Worm (Caenorhabditis elegans) whole organism, young adult: ENCODE results near the gene idpc-2.

Experiments
- B0261.1 ChIP-seq: sonication (generic microtip); optimal IDR thresholded peaks from 2 replicates; lab custom pipeline; 2016; ENCODE audit warnings: mild to moderate bottlenecking, missing genetic modification characterization, moderate library complexity, missing compliant biosample characterization
- C06A6.2 ChIP-seq: fragments of 200-800 bp; sonication (Bioruptor generic); conservative IDR thresholded peaks from 2 replicates; pipeline ENCODE4 v1.3.6; 2022; ENCODE audit warnings: missing genetic modification characterization, missing compliant biosample characterization
- C17E4.6 ChIP-seq: fragments of 200-800 bp; sonication (Bioruptor generic); IDR thresholded peaks from 2 replicates; pipeline ENCODE4 v1.3.6; 2022; ENCODE audit warnings: missing genetic modification reagents, missing genetic modification characterization, missing compliant biosample characterization
- D2030.7 ChIP-seq: fragments of 200-800 bp; sonication (Bioruptor generic); IDR thresholded peaks from 2 replicates; pipeline ENCODE4 v1.3.6; 2022; ENCODE audit warnings: missing genetic modification reagents, missing genetic modification characterization, missing compliant biosample characterization
- F23B12.7 ChIP-seq: sonication (generic microtip); optimal IDR thresholded peaks from 2 replicates; lab custom pipeline; 2017; ENCODE audit warnings: missing genetic modification characterization, mild to moderate bottlenecking, missing compliant biosample characterization, antibody characterized with exemption, moderate library complexity; ENCODE audit not compliant: insufficient read depth
- F33H1.4 ChIP-seq: fragments of 200-800 bp; sonication (Bioruptor generic); IDR thresholded peaks from 2 replicates; pipeline ENCODE4 v1.3.6; 2022; ENCODE audit warnings: missing genetic modification reagents, missing genetic modification characterization, missing compliant biosample characterization
- F52B5.7 ChIP-seq: sonication (generic microtip); optimal IDR thresholded peaks from 2 replicates; lab custom pipeline; 2016; ENCODE audit warnings: mild to moderate bottlenecking, missing genetic modification characterization, missing compliant biosample characterization
- F57A8.1 ChIP-seq: fragments of 200-800 bp; sonication (Bioruptor generic); optimal IDR thresholded peaks from 2 replicates; lab custom pipeline; 2018; ENCODE audit warnings: mild to moderate bottlenecking, missing genetic modification characterization, moderate library complexity, missing compliant biosample characterization
- T07F8.4 ChIP-seq: sonication (generic microtip); optimal IDR thresholded peaks from 2 replicates; lab custom pipeline; 2016; ENCODE audit warnings: mild to moderate bottlenecking, missing genetic modification characterization, moderate library complexity, missing compliant biosample characterization
- Y53F4B.3 ChIP-seq: fragments of 200-800 bp; sonication (Bioruptor generic); IDR thresholded peaks from 2 replicates; pipeline ENCODE4 v1.3.6; 2022; ENCODE audit warnings: missing genetic modification reagents, missing genetic modification characterization, missing compliant biosample characterization
- Y53G8AR.9 ChIP-seq: fragments of 200-800 bp; sonication (Bioruptor generic); conservative IDR thresholded peaks from 2 replicates; pipeline ENCODE4 v1.3.6; 2022; ENCODE audit warnings: missing genetic modification reagents, missing genetic modification characterization, missing compliant biosample characterization
- Y67H2A.10 ChIP-seq: fragments of 200-800 bp; sonication (Bioruptor generic); conservative IDR thresholded peaks from 2 replicates; pipeline ENCODE4 v1.3.6; 2022; ENCODE audit warnings: missing genetic modification reagents, missing genetic modification characterization, missing compliant biosample characterization
- ZK185.1 ChIP-seq: sonication (generic microtip); optimal IDR thresholded peaks from 2 replicates; lab custom pipeline; 2016; ENCODE audit warnings: mild to moderate bottlenecking, missing genetic modification characterization, missing compliant biosample characterization; ENCODE audit not compliant: poor library complexity, severe bottlenecking
- ama-1 ChIP-seq, 3 experiments: fragments of 150-350 bp in 1 of 3; sonication (generic microtip) in 2 of 3; optimal IDR thresholded peaks; 2 replicates each; lab custom pipeline; 2014 to 2018; ENCODE audit warnings: missing biosample characterization in 2 of 3, missing genetic modification characterization in 2 of 3, missing genetic modification reagents in 2 of 3
- aptf-2 ChIP-seq: fragments of 200-800 bp; sonication (Bioruptor generic); conservative IDR thresholded peaks from 2 replicates; pipeline ENCODE4 v1.3.6; 2022; ENCODE audit warnings: missing genetic modification reagents, missing genetic modification characterization, missing compliant biosample characterization
- athp-1 ChIP-seq: sonication (generic microtip); optimal IDR thresholded peaks from 2 replicates; lab custom pipeline; 2017; ENCODE audit warnings: mild to moderate bottlenecking, missing genetic modification characterization, missing compliant biosample characterization
- attf-5 ChIP-seq: fragments of 200-800 bp; sonication (Bioruptor generic); optimal IDR thresholded peaks from 2 replicates; lab custom pipeline; 2018; ENCODE audit warnings: mild to moderate bottlenecking, missing genetic modification characterization, missing compliant biosample characterization
- attf-6 ChIP-seq: fragments of 200-800 bp; sonication (Bioruptor generic); IDR thresholded peaks from 2 replicates; pipeline ENCODE4 v1.3.6; 2022; ENCODE audit warnings: missing genetic modification reagents, missing genetic modification characterization, missing compliant biosample characterization
- bed-1 ChIP-seq: fragments of 200-800 bp; sonication (Bioruptor generic); IDR thresholded peaks from 2 replicates; pipeline ENCODE4 v1.3.6; 2022; ENCODE audit warnings: missing genetic modification reagents, missing genetic modification characterization, missing compliant biosample characterization
- bed-2 ChIP-seq: fragments of 200-800 bp; sonication (Bioruptor generic); IDR thresholded peaks from 2 replicates; pipeline ENCODE4 v1.3.6; 2022; ENCODE audit warnings: missing genetic modification reagents, missing genetic modification characterization, missing compliant biosample characterization
- ceh-27 ChIP-seq: fragments of 200-800 bp; sonication (Bioruptor generic); optimal IDR thresholded peaks from 2 replicates; lab custom pipeline; 2018; ENCODE audit warnings: mild to moderate bottlenecking, missing genetic modification characterization, moderate library complexity, missing compliant biosample characterization
- ceh-40 ChIP-seq: fragments of 200-800 bp; sonication (Bioruptor generic); IDR thresholded peaks from 2 replicates; pipeline ENCODE4 v1.3.6; 2022; ENCODE audit warnings: missing genetic modification characterization, missing compliant biosample characterization
- ceh-79 ChIP-seq: sonication (generic microtip); optimal IDR thresholded peaks from 2 replicates; lab custom pipeline; 2017; ENCODE audit warnings: mild to moderate bottlenecking, missing genetic modification characterization, missing compliant biosample characterization
- ceh-91 ChIP-seq: fragments of 200-800 bp; sonication (Bioruptor generic); IDR thresholded peaks from 2 replicates; pipeline ENCODE4 v1.3.6; 2022; ENCODE audit warnings: missing genetic modification reagents, missing genetic modification characterization, missing compliant biosample characterization
- die-1 ChIP-seq: sonication (generic microtip); optimal IDR thresholded peaks from 2 replicates; lab custom pipeline; 2016; ENCODE audit warnings: missing genotype, mild to moderate bottlenecking, missing genetic modification characterization, missing compliant biosample characterization
- egl-18 ChIP-seq: fragments of 200-800 bp; sonication (Bioruptor generic); IDR thresholded peaks from 2 replicates; pipeline ENCODE4 v1.3.6; 2022; ENCODE audit warnings: missing genetic modification reagents, missing genetic modification characterization, missing compliant biosample characterization
- egl-44 ChIP-seq: fragments of 200-800 bp; sonication (Bioruptor generic); IDR thresholded peaks from 2 replicates; pipeline ENCODE4 v1.3.6; 2022; ENCODE audit warnings: missing genetic modification reagents, missing genetic modification characterization, missing compliant biosample characterization
- egrh-3 ChIP-seq: fragments of 200-800 bp; sonication (Bioruptor generic); IDR thresholded peaks from 2 replicates; pipeline ENCODE4 v1.3.6; 2022; ENCODE audit warnings: missing genetic modification reagents, missing genetic modification characterization, missing compliant biosample characterization
- ets-4 ChIP-seq: fragments of 200-800 bp; sonication (Bioruptor generic); optimal IDR thresholded peaks from 2 replicates; lab custom pipeline; 2018; ENCODE audit warnings: mild to moderate bottlenecking, missing genetic modification characterization, missing compliant biosample characterization
- fkh-3 ChIP-seq: sonication (generic microtip); optimal IDR thresholded peaks from 2 replicates; lab custom pipeline; 2016; ENCODE audit warnings: mild to moderate bottlenecking, missing genetic modification characterization, missing compliant biosample characterization
- hlh-12 ChIP-seq: sonication (generic microtip); optimal IDR thresholded peaks from 2 replicates; lab custom pipeline; 2016; ENCODE audit warnings: missing genetic modification characterization, missing compliant biosample characterization
- let-526 ChIP-seq: fragments of 200-800 bp; sonication (Bioruptor generic); IDR thresholded peaks from 2 replicates; pipeline ENCODE4 v1.3.6; 2022; ENCODE audit warnings: missing genetic modification reagents, missing genetic modification characterization, missing compliant biosample characterization
- lin-35 ChIP-seq, 3 experiments: fragments of 150-350 bp in 2 of 3; sonication (generic microtip) in 1 of 3; optimal IDR thresholded peaks; 2 replicates each; lab custom pipeline; 2014 to 2018; ENCODE audit warnings: missing biosample characterization in 3 of 3, missing genetic modification characterization in 3 of 3, missing genetic modification reagents in 3 of 3
- lin-40 ChIP-seq: sonication (generic microtip); optimal IDR thresholded peaks from 2 replicates; lab custom pipeline; 2016; ENCODE audit warnings: missing genetic modification characterization, mild to moderate bottlenecking, missing compliant biosample characterization, missing genotype, missing genetic modification reagents
- lir-1 ChIP-seq: fragments of 200-800 bp; sonication (Bioruptor generic); conservative IDR thresholded peaks from 2 replicates; pipeline ENCODE4 v1.3.6; 2022; ENCODE audit warnings: missing genetic modification reagents, missing genetic modification characterization, missing compliant biosample characterization
- madf-6 ChIP-seq: fragments of 200-800 bp; sonication (Bioruptor generic); IDR thresholded peaks from 2 replicates; pipeline ENCODE4 v1.3.6; 2022; ENCODE audit warnings: missing genetic modification reagents, missing genetic modification characterization, missing compliant biosample characterization
- mes-4 ChIP-seq: sonication (generic microtip); optimal IDR thresholded peaks from 2 replicates; lab custom pipeline; 2016; ENCODE audit warnings: missing genotype, missing genetic modification characterization, missing compliant biosample characterization
- nfya-2 ChIP-seq: fragments of 200-800 bp; sonication (Bioruptor generic); IDR thresholded peaks from 2 replicates; pipeline ENCODE4 v1.3.6; 2022; ENCODE audit warnings: missing genetic modification reagents, missing genetic modification characterization, missing compliant biosample characterization
- nhr-120 ChIP-seq: fragments of 200-800 bp; sonication (Bioruptor generic); IDR thresholded peaks from 2 replicates; pipeline ENCODE4 v1.3.6; 2022; ENCODE audit warnings: missing genetic modification characterization, missing compliant biosample characterization
- nhr-179 ChIP-seq: sonication (generic microtip); optimal IDR thresholded peaks from 2 replicates; lab custom pipeline; 2016; ENCODE audit warnings: mild to moderate bottlenecking, missing genetic modification characterization, missing compliant biosample characterization
- nhr-27 ChIP-seq: fragments of 200-800 bp; sonication (Bioruptor generic); optimal IDR thresholded peaks from 2 replicates; lab custom pipeline; 2018; ENCODE audit warnings: mild to moderate bottlenecking, missing genetic modification characterization, moderate library complexity, missing compliant biosample characterization
- pha-4 ChIP-seq: fragments of 150-350 bp; sonication (generic microtip); optimal IDR thresholded peaks from 2 replicates; lab custom pipeline; 2014; ENCODE audit warnings: missing biosample characterization, missing genetic modification reagents, missing genetic modification characterization
- rcor-1 ChIP-seq: fragments of 200-800 bp; sonication (Bioruptor generic); IDR thresholded peaks from 2 replicates; pipeline ENCODE4 v1.3.6; 2022; ENCODE audit warnings: missing genetic modification reagents, missing genetic modification characterization, missing compliant biosample characterization
- sdz-38 ChIP-seq: sonication (generic microtip); optimal IDR thresholded peaks from 2 replicates; lab custom pipeline; 2016; ENCODE audit warnings: missing genotype, missing genetic modification characterization, missing compliant biosample characterization
- tbp1 ChIP-seq: fragments of 200-800 bp; sonication (Bioruptor generic); optimal IDR thresholded peaks from 2 replicates; lab custom pipeline; 2018; ENCODE audit warnings: mild to moderate bottlenecking, missing genetic modification characterization, missing compliant biosample characterization
- tbx-9 ChIP-seq: sonication (generic microtip); optimal IDR thresholded peaks from 2 replicates; lab custom pipeline; 2016; ENCODE audit warnings: borderline replicate concordance, missing genetic modification characterization, inconsistent platforms, missing compliant biosample characterization
- tlf-1 ChIP-seq: fragments of 200-800 bp; sonication (Bioruptor generic); optimal IDR thresholded peaks from 2 replicates; lab custom pipeline; 2018; ENCODE audit warnings: mild to moderate bottlenecking, missing genetic modification characterization, missing compliant biosample characterization
- ztf-25 ChIP-seq: fragments of 200-800 bp; sonication (Bioruptor generic); IDR thresholded peaks from 2 replicates; pipeline ENCODE4 v1.3.6; 2022; ENCODE audit warnings: missing genetic modification reagents, missing genetic modification characterization, missing compliant biosample characterization
- ztf-6 ChIP-seq: fragments of 200-800 bp; sonication (Bioruptor generic); IDR thresholded peaks from 2 replicates; pipeline ENCODE4 v1.3.6; 2022; ENCODE audit warnings: missing genetic modification reagents, missing genetic modification characterization, missing compliant biosample characterization

Gene idpc-2

ce11 chrV:8631277-8631765 is 10.2 kb upstream of the idpc-2 start, which contains the start of gene atg-18 (continued):
- TF ChIP-seq ztf-6 (no peak), ZK185.1 (peak; percentile 11), bed-1 (no peak), F57A8.1 (GFP tag; lab: Kevin White, UChicago) (no peak), aptf-2 (GFP tag; lab: Robert Waterston, UW) (no peak), T07F8.4 (tag; lab: Kevin White, UChicago) (no peak), hlh-12 (tag; lab: Kevin White, UChicago) (no peak), ama-1 (optimal IDR thresholded peaks at IDR 0.05; lab: Kevin White, UChicago) (no peak), ama-1 (GFP tag; optimal IDR thresholded peaks at IDR 0.05; lab: Kevin White, UChicago) (no peak), ceh-40 (GFP tag; lab: Robert Waterston, UW) (no peak), fkh-3 (tag; lab: Kevin White, UChicago) (no peak), attf-5 (GFP tag; lab: Kevin White, UChicago) (peak; percentile 49), ceh-27 (no peak), Y67H2A.10 (GFP tag; lab: Robert Waterston, UW) (0 out of 2 replicates have a peak, but pooled peaks have one; percentile 52), C06A6.2 (no peak), attf-6 (no peak), rcor-1 (no peak; the same call in 1 of the 2 replicates), nhr-179 (tag; lab: Kevin White, UChicago) (no peak), tbx-9 (tag; lab: Kevin White, UChicago) (no peak), madf-6 (GFP tag; lab: Robert Waterston, UW) (no peak), C17E4.6 (no peak), F23B12.7 (tag; lab: Kevin White, UChicago) (peak; percentile 63), tbp1 (GFP tag; lab: Kevin White, UChicago) (no peak), lin-35 (GFP tag; optimal IDR thresholded peaks at IDR 0.05; lab: Kevin White, UChicago) (no peak), Y53G8AR.9 (no peak), nhr-27 (no peak), tlf-1 (GFP tag; lab: Kevin White, UChicago) (no peak), let-526 (no peak), lin-40 (no peak), bed-2 (GFP tag; lab: Robert Waterston, UW) (no peak), egrh-3 (no peak), sdz-38 (tag; lab: Kevin White, UChicago) (no peak), B0261.1 (tag; lab: Kevin White, UChicago) (no peak), Y53F4B.3 (GFP tag; lab: Robert Waterston, UW) (no peak), D2030.7 (GFP tag; lab: Robert Waterston, UW) (no peak), die-1 (no peak), ets-4 (GFP tag; lab: Kevin White, UChicago) (no peak), athp-1 (no peak), ceh-91 (GFP tag; lab: Robert Waterston, UW) (no peak), egl-18 (no peak), mes-4 (tag; lab: Kevin White, UChicago) (no peak), pha-4 (tag; lab: Kevin White, UChicago) (peak; percentile 26), lir-1 (GFP tag; lab: Robert Waterston, UW) (0 out of 2 replicates have a peak, but pooled peaks have one; percentile 16), nhr-120 (GFP tag; lab: Robert Waterston, UW) (no peak), F52B5.7 (tag; lab: Kevin White, UChicago) (no peak), F33H1.4 (GFP tag; lab: Robert Waterston, UW) (no peak), ztf-25 (GFP tag; lab: Robert Waterston, UW) (0 out of 2 replicates have a peak, but pooled peaks have one; percentile 9), ceh-79 (tag; lab: Kevin White, UChicago) (no peak), nfya-2 (GFP tag; lab: Robert Waterston, UW) (no peak), egl-44 (GFP tag; lab: Robert Waterston, UW) (no peak)
